Fruit fly (Drosophila melanogaster) Kc167 (cell line): ENCODE results near the gene CG18170.

Experiments
- Myc ChIP-seq: fragments of >200 bp; optimal IDR thresholded peaks from 2 replicates; lab custom pipeline; 2017; ENCODE audit warnings: missing external identifiers
- Sin3A ChIP-seq: fragments of >200 bp; optimal IDR thresholded peaks from 2 replicates; lab custom pipeline; 2018; ENCODE audit warnings: missing external identifiers
- h ChIP-seq: fragments of >200 bp; optimal IDR thresholded peaks from 3 replicates; lab custom pipeline; 2018; ENCODE audit warnings: missing external identifiers
- insv ChIP-seq: fragments of >200 bp; optimal IDR thresholded peaks from 3 replicates; lab custom pipeline; 2018; ENCODE audit warnings: missing external identifiers
- psq ChIP-seq: fragments of >200 bp; optimal IDR thresholded peaks from 2 replicates; lab custom pipeline; 2017; ENCODE audit warnings: missing external identifiers
- ttk ChIP-seq: sonication (Bioruptor generic); optimal IDR thresholded peaks from 2 replicates; lab custom pipeline; 2017; ENCODE audit warnings: missing external identifiers

CG18170 gene

DNA sequence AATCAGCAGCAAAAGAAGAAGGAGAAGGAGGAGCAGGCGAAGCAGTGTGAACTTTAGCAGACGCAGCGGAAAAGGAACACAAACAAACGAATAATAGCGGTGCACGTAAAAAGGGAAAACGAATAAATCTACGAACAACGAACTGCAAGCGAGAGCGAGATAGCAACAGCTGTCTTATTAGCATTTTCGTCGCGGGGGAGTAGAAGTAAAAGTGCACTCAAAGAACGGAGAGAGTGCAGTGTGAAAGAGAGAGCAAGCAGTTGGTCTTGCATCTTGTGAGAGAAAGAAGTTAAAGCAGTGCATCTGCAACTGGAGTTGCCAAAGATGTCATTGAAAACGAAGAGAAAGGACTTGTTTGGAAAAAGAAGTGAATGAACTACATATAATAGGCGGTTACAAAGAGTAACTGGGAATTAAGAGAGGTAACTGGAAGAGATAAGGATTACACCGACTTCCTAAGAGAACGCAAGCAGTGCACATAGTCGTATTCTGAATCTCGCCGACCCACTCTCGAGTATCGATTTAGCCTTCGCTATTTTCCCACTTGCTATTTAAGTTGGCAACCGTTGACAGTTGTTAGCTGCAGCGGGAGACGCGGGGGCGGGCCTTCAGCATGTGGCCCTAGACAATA is 9.8 kb upstream of the CG18170 start:
- TF ChIP-seq psq (lab: Kevin White, UChicago): no peak
- TF ChIP-seq h (lab: Kevin White, UChicago): no peak
- no peak for TF ChIP-seq insv (lab: Kevin White, UChicago)
- no peak for TF ChIP-seq ttk (lab: Kevin White, UChicago)
- TF ChIP-seq Myc: no peak

DNA sequence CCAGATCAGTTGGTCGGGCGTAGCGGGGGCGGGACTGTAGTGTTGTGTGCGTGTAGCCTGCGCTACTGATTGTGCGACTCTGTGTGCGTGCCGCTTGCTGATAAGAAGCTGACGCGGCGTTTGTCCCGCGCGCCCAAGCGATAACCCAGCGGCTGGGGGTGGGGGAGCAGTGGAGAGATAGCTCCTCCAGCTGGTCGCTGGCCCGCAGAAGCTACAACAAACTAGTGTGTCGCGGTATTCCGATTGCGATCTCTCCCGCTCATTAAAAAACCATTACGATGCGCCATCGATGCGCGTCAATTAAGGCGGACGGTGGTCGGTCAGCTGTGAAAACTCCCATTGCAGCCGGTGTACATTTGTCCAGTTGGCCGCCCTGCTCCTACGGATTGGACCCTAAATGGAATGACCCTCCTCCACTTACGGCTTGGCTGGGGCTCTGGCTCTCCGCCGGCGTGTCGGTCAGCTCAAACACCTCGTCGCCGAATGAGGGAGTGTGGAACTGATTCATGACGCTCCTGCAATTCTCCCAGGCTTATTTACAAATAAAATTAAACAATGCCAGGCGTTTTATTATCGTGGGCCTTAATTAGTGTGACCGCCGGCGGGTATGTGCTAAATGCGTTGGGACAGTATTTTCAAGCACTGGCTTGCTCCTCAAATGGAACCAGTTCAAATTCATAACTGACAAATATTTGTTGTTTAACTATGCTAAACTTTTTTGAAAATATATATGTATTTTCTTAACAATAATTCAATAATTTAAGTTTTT is 506 bp upstream of the CG18170 start, which contains the start of gene CG12104:
TSS of gene CG12104 (minus strand) at position 611 of the 769 bp plus-strand sequence.
- TF ChIP-seq ttk (lab: Kevin White, UChicago): no peak
- TF ChIP-seq Myc: no peak

DNA sequence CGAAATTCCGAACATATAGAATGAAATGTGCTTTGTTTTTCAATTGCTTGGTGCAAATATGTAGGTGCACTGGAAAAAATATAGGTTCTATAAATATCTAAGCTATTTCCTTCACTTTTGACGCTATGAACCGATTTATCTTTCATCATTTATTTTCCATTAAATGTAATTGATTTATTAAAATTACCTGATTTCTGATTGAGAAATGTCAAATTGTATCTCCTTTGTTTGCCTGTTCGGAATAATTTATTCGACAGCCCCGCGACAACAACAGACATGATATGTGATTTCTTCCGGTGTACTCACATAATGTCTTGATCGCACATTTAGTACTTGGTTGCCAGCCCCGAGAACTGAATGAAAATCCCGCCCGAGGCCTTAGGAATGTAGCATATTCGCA is 6.9 kb downstream of the CG18170 start:
- TF ChIP-seq insv (lab: Kevin White, UChicago) (no peak), psq (lab: Kevin White, UChicago) (no peak), Sin3A (lab: Kevin White, UChicago) (no peak), h (lab: Kevin White, UChicago) (no peak), Myc (no peak), ttk (lab: Kevin White, UChicago) (no peak)

DNA sequence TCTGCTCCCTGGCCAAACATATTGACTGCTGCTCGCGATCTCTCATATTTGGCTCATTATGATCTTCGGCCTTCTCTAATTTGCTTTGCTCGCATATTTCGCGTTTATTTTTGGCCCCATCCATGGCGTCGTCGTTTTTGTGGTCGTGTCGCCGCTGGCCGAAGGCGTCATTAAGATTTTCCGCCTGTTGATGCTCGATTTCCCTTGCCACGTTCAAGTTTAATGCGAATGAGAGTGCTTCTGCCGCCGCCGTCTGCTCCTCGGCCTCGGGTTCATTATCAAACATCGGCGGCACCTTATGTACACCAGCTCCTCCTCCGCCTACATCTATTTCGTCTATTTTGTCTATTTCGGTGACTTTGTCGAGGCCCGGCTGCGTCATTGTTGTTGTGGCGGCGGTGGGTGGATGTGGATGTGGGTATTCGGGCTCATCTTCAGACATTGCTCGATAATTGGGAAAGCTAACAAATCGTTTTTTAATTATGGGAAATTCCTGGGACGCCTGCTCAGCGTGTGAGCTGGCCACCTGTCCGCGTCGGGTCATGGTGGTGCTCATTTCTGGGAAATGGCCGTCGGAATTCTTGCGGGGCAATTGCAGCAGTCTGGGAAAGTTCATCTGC is 11.8 kb downstream of the CG18170 start:
- no peak for TF ChIP-seq ttk (lab: Kevin White, UChicago)
- TF ChIP-seq insv (lab: Kevin White, UChicago): no peak
- no peak for TF ChIP-seq h (lab: Kevin White, UChicago)
- no peak for TF ChIP-seq psq (lab: Kevin White, UChicago)
- no peak for TF ChIP-seq Sin3A (lab: Kevin White, UChicago)
- no peak for TF ChIP-seq Myc

DNA sequence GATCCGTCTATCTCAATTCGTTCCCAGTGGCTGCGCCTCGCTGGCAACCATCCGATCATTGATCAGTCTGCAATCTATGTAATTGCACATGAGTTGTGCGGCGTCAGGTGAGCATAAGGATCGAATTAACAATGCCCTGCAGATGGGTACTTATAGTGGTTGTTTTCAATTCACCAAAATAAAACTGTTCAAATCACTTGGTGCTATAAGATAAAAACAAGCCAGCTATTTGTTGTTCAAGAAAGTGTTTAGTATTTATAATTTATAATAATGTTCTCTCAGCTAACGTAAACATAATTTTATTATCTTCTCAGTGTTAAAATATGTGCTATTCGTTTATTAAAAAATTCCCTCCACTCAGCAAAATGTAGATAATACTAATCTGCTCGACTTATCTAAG is 12.9 kb downstream of the CG18170 start, which contains the start of gene CG12105:
TSS of gene CG12105 (minus strand) at position 101 of the 400 bp plus-strand sequence.
- TF ChIP-seq Myc (no peak), psq (lab: Kevin White, UChicago) (no peak), ttk (lab: Kevin White, UChicago) (no peak), h (lab: Kevin White, UChicago) (no peak), Sin3A (lab: Kevin White, UChicago) (no peak), insv (lab: Kevin White, UChicago) (no peak)

DNA sequence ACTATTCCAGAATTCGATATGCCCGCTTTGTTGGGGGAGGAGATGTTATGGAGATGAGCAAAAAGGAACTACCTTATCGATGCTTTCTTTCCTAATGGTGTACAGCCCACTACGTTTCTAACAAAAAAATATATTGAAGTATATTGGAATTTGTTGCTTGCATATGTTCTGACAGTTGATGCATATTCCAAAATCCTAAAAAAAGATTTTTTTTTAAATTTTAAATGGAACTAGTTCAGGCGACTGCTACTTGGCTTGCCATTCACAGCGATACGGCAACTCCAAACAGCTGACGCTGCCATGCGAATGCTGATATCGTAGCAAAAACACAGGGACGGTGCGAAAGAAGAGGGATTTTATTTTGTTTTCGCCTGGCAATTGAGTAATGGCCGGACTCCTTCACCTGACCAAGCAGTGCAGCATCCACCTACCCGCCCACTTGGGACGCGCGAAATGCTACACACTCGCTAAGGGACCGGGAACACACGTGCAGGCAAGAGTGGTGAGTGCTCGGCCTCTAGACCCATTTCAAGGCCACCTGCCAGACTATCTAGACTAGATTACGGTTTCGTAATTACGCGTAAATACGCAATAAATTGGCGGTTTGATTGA is 15.5 kb downstream of the CG18170 start, which contains the start of the genes CG13926, ABCB7 and CG33230:
TSS of gene CG13926 (minus strand) at position 43 of the 612 bp plus-strand sequence.
TSS of gene ABCB7 (plus strand) at position 299 of the 612 bp plus-strand sequence.
TSS of gene CG33230 (plus strand) at position 299 of the 612 bp plus-strand sequence.
- no peak for TF ChIP-seq h (lab: Kevin White, UChicago)
- TF ChIP-seq psq (lab: Kevin White, UChicago): no peak
- no peak for TF ChIP-seq ttk (lab: Kevin White, UChicago)
- no peak for TF ChIP-seq Sin3A (lab: Kevin White, UChicago)
- TF ChIP-seq insv (lab: Kevin White, UChicago): no peak
- TF ChIP-seq Myc: no peak

DNA sequence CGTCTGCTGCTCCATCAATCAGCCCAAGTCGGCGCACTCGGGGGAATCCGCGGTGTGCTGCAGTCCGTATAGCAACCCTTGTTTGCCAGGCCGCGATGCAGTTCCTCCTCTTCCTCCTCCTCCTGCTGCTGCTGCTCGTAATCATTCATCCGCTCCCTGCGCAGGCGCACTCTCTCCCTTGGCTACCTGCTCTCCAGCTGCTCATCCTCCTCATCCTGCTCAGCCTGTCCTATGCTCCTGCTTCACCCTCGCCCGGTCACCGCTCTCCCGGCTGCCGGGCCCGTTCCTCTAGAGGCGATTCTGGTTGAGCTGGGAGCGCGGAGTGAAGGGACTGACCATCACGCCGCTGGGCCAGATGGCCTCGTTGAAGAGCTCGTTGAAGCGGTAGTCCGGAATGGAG is 24.2 kb downstream of the CG18170 start:
- TF ChIP-seq ttk (lab: Kevin White, UChicago) (no peak), insv (lab: Kevin White, UChicago) (no peak), h (lab: Kevin White, UChicago) (no peak), psq (lab: Kevin White, UChicago) (no peak), Sin3A (lab: Kevin White, UChicago) (no peak), Myc (no peak)

DNA sequence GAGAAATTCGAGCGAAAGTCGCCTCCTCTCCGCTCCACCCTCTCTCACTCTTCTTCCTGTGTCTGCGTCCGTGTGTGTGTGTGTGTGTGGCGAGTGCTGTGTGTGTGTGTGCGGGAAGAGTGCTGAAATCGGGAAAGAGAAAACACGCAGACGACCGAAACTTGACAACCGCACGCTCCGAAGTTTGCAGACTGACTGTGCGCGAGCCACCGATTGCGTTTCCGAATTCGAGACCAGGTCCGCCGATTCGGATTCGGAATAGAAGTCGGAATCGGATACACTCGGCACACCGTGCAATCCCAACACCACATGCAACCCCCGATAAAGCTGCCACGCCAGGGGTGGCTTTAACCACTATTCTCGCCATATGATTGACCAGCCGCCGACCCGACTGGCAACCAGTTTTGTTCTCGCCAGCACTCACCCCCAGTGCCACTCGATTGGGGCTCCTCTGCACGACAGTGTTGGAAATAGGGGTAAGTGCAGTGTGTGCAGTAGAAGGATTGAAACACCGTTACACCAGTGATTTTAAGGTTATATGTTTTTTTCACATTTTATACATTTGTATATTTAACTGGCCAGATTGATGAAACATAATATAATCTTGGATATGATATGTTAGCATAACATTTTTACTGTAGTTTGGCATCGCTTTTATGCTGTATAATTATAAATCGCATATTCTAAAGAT is 25.6 kb downstream of the CG18170 start, which contains the start of gene CG13928:
TSS of gene CG13928 (minus strand) at position 202 of the 691 bp plus-strand sequence.
- no peak for TF ChIP-seq h (lab: Kevin White, UChicago)
- no peak for TF ChIP-seq insv (lab: Kevin White, UChicago)
- TF ChIP-seq Myc: no peak
- TF ChIP-seq ttk (lab: Kevin White, UChicago): no peak
- no peak for TF ChIP-seq psq (lab: Kevin White, UChicago)
- no peak for TF ChIP-seq Sin3A (lab: Kevin White, UChicago)

DNA sequence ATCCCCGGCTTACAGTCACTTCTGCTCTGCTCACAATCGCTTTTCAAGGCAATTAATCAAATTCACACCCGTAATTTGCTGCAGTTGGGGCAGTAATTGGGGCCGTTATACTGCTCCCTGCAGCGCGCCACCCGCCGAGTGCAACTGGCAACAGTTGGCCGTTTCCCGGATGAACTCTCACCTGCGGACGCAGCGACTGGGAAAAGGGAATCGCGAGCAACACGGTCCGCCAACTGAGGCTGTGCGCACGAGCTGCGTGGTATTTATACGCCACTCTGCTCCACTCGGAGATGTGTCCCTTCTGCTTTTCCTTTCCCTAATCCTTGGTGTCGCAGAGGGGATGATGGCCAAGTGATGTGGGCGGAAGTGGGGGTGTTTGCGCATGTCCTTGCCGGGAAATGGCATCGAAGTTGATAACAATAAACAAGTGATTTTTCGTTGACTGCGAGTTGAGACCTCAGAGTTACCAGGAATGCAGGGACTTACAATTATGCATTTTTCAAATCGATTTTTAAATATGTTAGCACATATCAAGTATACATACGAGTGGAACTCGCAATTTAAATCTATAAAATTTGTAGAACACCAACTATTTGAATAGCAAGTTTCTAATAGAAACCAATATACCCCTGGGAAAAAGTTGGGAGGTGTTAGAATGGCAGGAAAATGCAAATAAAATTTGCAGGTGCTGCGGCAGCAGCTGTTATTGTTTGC is 26.5 kb downstream of the CG18170 start, which contains the start of gene GC:
TSS of gene GC (minus strand) at position 238 of the 714 bp plus-strand sequence.
- TF ChIP-seq psq (lab: Kevin White, UChicago) (no peak), ttk (lab: Kevin White, UChicago) (no peak), Sin3A (lab: Kevin White, UChicago) (no peak), Myc (no peak), insv (lab: Kevin White, UChicago) (no peak), h (lab: Kevin White, UChicago) (no peak)

DNA sequence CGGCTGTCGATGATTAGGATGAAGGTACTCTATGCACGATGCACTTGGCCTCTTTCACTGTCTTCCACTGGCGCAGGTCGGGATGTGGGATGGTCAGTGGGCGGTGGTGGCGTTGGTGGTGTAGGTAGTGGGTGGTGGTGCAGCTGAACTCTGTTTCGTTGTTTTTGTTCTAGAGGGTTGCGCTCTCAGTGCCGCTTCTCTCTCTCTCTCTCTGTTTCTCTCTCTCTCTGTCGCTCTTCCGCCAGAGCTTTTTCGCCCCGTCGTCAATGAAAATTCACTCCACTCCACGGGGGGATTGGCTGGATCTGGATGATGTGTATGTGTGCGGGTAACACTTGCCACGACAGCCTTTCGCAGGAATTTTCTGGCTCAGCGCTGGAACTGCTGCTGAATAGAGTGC is 34.1 kb downstream of the CG18170 start:
- TF ChIP-seq insv (lab: Kevin White, UChicago): no peak
